Fruit fly (Drosophila melanogaster) whole organism, embryonic: ENCODE results near the gene CG6652.

Experiments
- Abd-B ChIP-seq: fragments of 200-800 bp; sonication (Bioruptor generic); optimal IDR thresholded peaks from 2 replicates; lab custom pipeline; 2018; ENCODE audit warnings: missing biosample characterization, mild to moderate bottlenecking, missing genetic modification characterization, moderate library complexity
- Bgb ChIP-seq: fragments of 200-800 bp; sonication (Bioruptor generic); IDR thresholded peaks from 2 replicates; pipeline ENCODE4 v1.3.6; 2022; ENCODE audit warnings: missing biosample characterization, missing genetic modification characterization; ENCODE audit not compliant: partially characterized antibody
- CG10274 ChIP-seq: fragments of 200-800 bp; sonication (Bioruptor generic); optimal IDR thresholded peaks from 3 replicates; lab custom pipeline; 2017; ENCODE audit warnings: missing biosample characterization, mild to moderate bottlenecking, missing genetic modification characterization
- CG11247 ChIP-seq: fragments of 200-800 bp; sonication (Bioruptor generic); IDR thresholded peaks from 2 replicates; pipeline ENCODE4 v1.3.6; 2022; ENCODE audit warnings: missing biosample characterization, missing genetic modification characterization
- CG11398 ChIP-seq: fragments of 200-800 bp; sonication (Bioruptor generic); optimal IDR thresholded peaks from 2 replicates; lab custom pipeline; 2016; ENCODE audit warnings: missing biosample characterization, missing genetic modification characterization
- CG12155 ChIP-seq: fragments of 200-800 bp; sonication (Bioruptor generic); optimal IDR thresholded peaks from 3 replicates; lab custom pipeline; 2016; ENCODE audit warnings: missing biosample characterization, missing genetic modification characterization
- CG13287 ChIP-seq: fragments of 200-800 bp; sonication (Bioruptor generic); IDR thresholded peaks from 2 replicates; pipeline ENCODE4 v1.3.6; 2022; ENCODE audit warnings: missing biosample characterization, missing genetic modification characterization; ENCODE audit not compliant: partially characterized antibody
- CG16779 ChIP-seq: fragments of 200-800 bp; sonication (Bioruptor generic); IDR thresholded peaks from 2 replicates; pipeline ENCODE4 v1.3.6; 2022; ENCODE audit warnings: missing biosample characterization, missing genetic modification characterization
- CG18476 ChIP-seq: fragments of 200-800 bp; sonication (Bioruptor generic); optimal IDR thresholded peaks from 2 replicates; lab custom pipeline; 2016; ENCODE audit warnings: missing biosample characterization, mild to moderate bottlenecking, missing genetic modification characterization
- CG2199 ChIP-seq: fragments of 200-800 bp; sonication (Bioruptor generic); IDR thresholded peaks from 3 replicates; pipeline ENCODE4 v1.3.6; 2022; ENCODE audit warnings: missing biosample characterization, missing genetic modification characterization
- CG2875 ChIP-seq: fragments of 200-800 bp; sonication (Bioruptor generic); optimal IDR thresholded peaks from 2 replicates; lab custom pipeline; 2017; ENCODE audit warnings: missing biosample characterization, mild to moderate bottlenecking, missing genetic modification characterization, missing genetic modification reagents
- CG3163 ChIP-seq: fragments of 200-800 bp; sonication (Bioruptor generic); optimal IDR thresholded peaks from 3 replicates; lab custom pipeline; 2016; ENCODE audit warnings: missing biosample characterization, missing genetic modification characterization
- CG4360 ChIP-seq: fragments of 200-800 bp; sonication (Bioruptor generic); IDR thresholded peaks from 2 replicates; pipeline ENCODE4 v1.3.6; 2022; ENCODE audit warnings: missing biosample characterization, missing genetic modification characterization
- CG4854 ChIP-seq: fragments of 200-800 bp; sonication (Bioruptor generic); optimal IDR thresholded peaks from 2 replicates; lab custom pipeline; 2016; ENCODE audit warnings: missing biosample characterization, missing genetic modification characterization, inconsistent platforms
- CG5180 ChIP-seq: fragments of 200-800 bp; sonication (Bioruptor generic); optimal IDR thresholded peaks from 3 replicates; lab custom pipeline; 2017; ENCODE audit warnings: missing biosample characterization, missing genetic modification characterization, mild to moderate bottlenecking, moderate library complexity, missing genetic modification reagents
- CG6654 ChIP-seq: fragments of 200-800 bp; sonication (Bioruptor generic); optimal IDR thresholded peaks from 2 replicates; lab custom pipeline; 2017; ENCODE audit warnings: missing biosample characterization, mild to moderate bottlenecking, missing genetic modification characterization
- CG6689 ChIP-seq: fragments of 200-800 bp; sonication (Bioruptor generic); IDR thresholded peaks from 2 replicates; pipeline ENCODE4 v1.3.6; 2022; ENCODE audit warnings: missing biosample characterization, missing genetic modification characterization
- CG6765 ChIP-seq: fragments of 200-800 bp; sonication (Bioruptor generic); optimal IDR thresholded peaks from 3 replicates; lab custom pipeline; 2017; ENCODE audit warnings: missing biosample characterization, mild to moderate bottlenecking, missing genetic modification characterization
- CG6813 ChIP-seq: fragments of 200-800 bp; sonication (Bioruptor generic); optimal IDR thresholded peaks from 2 replicates; lab custom pipeline; 2017; ENCODE audit warnings: missing biosample characterization, missing genetic modification characterization, mild to moderate bottlenecking, moderate library complexity, missing genetic modification reagents
- CG7372 ChIP-seq: fragments of 200-800 bp; sonication (Bioruptor generic); IDR thresholded peaks from 2 replicates; pipeline ENCODE4 v1.3.6; 2022; ENCODE audit warnings: missing biosample characterization, missing genetic modification characterization
- CG8924 ChIP-seq: fragments of 200-800 bp; optimal IDR thresholded peaks from 3 replicates; lab custom pipeline; 2019; ENCODE audit warnings: missing biosample characterization, mild to moderate bottlenecking, missing genetic modification characterization, moderate library complexity
- CTCF ChIP-seq: fragments of 200-800 bp; sonication (Bioruptor generic); optimal IDR thresholded peaks from 2 replicates; lab custom pipeline; 2017; ENCODE audit warnings: missing biosample characterization, mild to moderate bottlenecking, missing genetic modification characterization, moderate library complexity
- Dip3 ChIP-seq: fragments of 200-800 bp; sonication (Bioruptor generic); optimal IDR thresholded peaks from 3 replicates; lab custom pipeline; 2016; ENCODE audit warnings: missing biosample characterization, missing genetic modification characterization
- Eip74EF ChIP-seq, 2 experiments: fragments of 200-800 bp in 1 of 2; fragments of >200 bp in 1 of 2; sonication (Bioruptor generic) in 1 of 2; optimal IDR thresholded peaks; 2 replicates each; lab custom pipeline; 2017 to 2019; ENCODE audit warnings: missing biosample characterization in 2 of 2, missing genetic modification characterization in 2 of 2, mild to moderate bottlenecking in 1 of 2, moderate library complexity in 1 of 2
- Ets65A ChIP-seq: fragments of 200-800 bp; sonication (Bioruptor generic); peaks from one replicate; lab custom pipeline; 2016; ENCODE audit warnings: missing biosample characterization, missing genetic modification characterization
- GATAe ChIP-seq: fragments of 200-800 bp; sonication (Bioruptor generic); conservative IDR thresholded peaks from 2 replicates; pipeline ENCODE4 v1.3.6; 2022; ENCODE audit warnings: missing biosample characterization, missing genetic modification characterization
- Mrtf ChIP-seq: fragments of 200-800 bp; sonication (Bioruptor generic); IDR thresholded peaks from 3 replicates; pipeline ENCODE4 v1.3.6; 2022; ENCODE audit warnings: missing biosample characterization, missing genetic modification characterization
- NFAT ChIP-seq: fragments of 200-800 bp; sonication (Bioruptor generic); IDR thresholded peaks from 2 replicates; pipeline ENCODE4 v1.3.6; 2022; ENCODE audit warnings: missing biosample characterization, missing genetic modification characterization
- NK7.1 ChIP-seq: fragments of 200-800 bp; sonication (Bioruptor generic); optimal IDR thresholded peaks from 3 replicates; lab custom pipeline; 2016; ENCODE audit warnings: missing biosample characterization, missing genetic modification characterization
- Scr ChIP-seq: fragments of 200-800 bp; sonication (Bioruptor generic); IDR thresholded peaks from 2 replicates; pipeline ENCODE4 v1.3.6; 2022; ENCODE audit warnings: missing biosample characterization, missing genetic modification characterization; ENCODE audit not compliant: partially characterized antibody
- Side ChIP-seq: fragments of 200-800 bp; sonication (Bioruptor generic); optimal IDR thresholded peaks from 2 replicates; lab custom pipeline; 2016; ENCODE audit warnings: missing biosample characterization, missing genetic modification characterization
- aop ChIP-seq: fragments of 200-800 bp; sonication (Bioruptor generic); IDR thresholded peaks from 2 replicates; pipeline ENCODE4 v1.3.6; 2022; ENCODE audit warnings: missing biosample characterization, missing genetic modification characterization
- bab2 ChIP-seq: fragments of 200-800 bp; sonication (Bioruptor generic); optimal IDR thresholded peaks from 2 replicates; lab custom pipeline; 2016; ENCODE audit warnings: missing biosample characterization, missing genetic modification characterization
- bsh ChIP-seq, 2 experiments: fragments of 200-800 bp; sonication (Bioruptor generic); optimal IDR thresholded peaks; 2 replicates each; lab custom pipeline; 2017 to 2018; ENCODE audit warnings: mild to moderate bottlenecking in 2 of 2, missing biosample characterization in 2 of 2, missing genetic modification characterization in 2 of 2, moderate library complexity in 1 of 2
- chm ChIP-seq: fragments of 200-800 bp; sonication (Bioruptor generic); IDR thresholded peaks from 2 replicates; pipeline ENCODE4 v1.3.6; 2022; ENCODE audit warnings: missing biosample characterization, missing genetic modification characterization
- eyg ChIP-seq: fragments of 200-800 bp; sonication (Bioruptor generic); optimal IDR thresholded peaks from 3 replicates; lab custom pipeline; 2016; ENCODE audit warnings: missing biosample characterization, missing genetic modification characterization
- gfzf ChIP-seq: fragments of 200-800 bp; sonication (Bioruptor generic); optimal IDR thresholded peaks from 2 replicates; lab custom pipeline; 2016; ENCODE audit warnings: missing biosample characterization, mild to moderate bottlenecking, missing genetic modification characterization, moderate library complexity
- grau ChIP-seq: fragments of 200-800 bp; optimal IDR thresholded peaks from 3 replicates; lab custom pipeline; 2019; ENCODE audit warnings: missing biosample characterization, mild to moderate bottlenecking, missing genetic modification characterization, moderate library complexity
- lab ChIP-seq: fragments of 200-800 bp; sonication (Bioruptor generic); optimal IDR thresholded peaks from 3 replicates; lab custom pipeline; 2017; ENCODE audit warnings: missing biosample characterization, missing genetic modification characterization, mild to moderate bottlenecking, moderate library complexity, missing genetic modification reagents
- lilli ChIP-seq: fragments of 200-800 bp; sonication (Bioruptor generic); optimal IDR thresholded peaks from 3 replicates; lab custom pipeline; 2016; ENCODE audit warnings: missing biosample characterization, missing genetic modification characterization
- nerfin-1 ChIP-seq: fragments of 200-800 bp; sonication (Bioruptor generic); optimal IDR thresholded peaks from 3 replicates; lab custom pipeline; 2019; ENCODE audit warnings: missing biosample characterization, mild to moderate bottlenecking, missing genetic modification characterization, moderate library complexity
- pan ChIP-seq, 4 experiments: fragments of >200 bp in 3 of 4; fragments of 200-800 bp in 1 of 4; sonication (Bioruptor generic) in 1 of 4; optimal IDR thresholded peaks in 3 of 4; IDR thresholded peaks in 1 of 4; 2 replicates each; pipeline versions ENCODE4 v1.3.6 to Lab custom; 2017 to 2022; ENCODE audit warnings: missing biosample characterization in 2 of 4, missing genetic modification characterization in 2 of 4, mixed read lengths in 1 of 4
- ro ChIP-seq: fragments of 200-800 bp; sonication (Bioruptor generic); IDR thresholded peaks from 2 replicates; pipeline ENCODE4 v1.3.6; 2022; ENCODE audit warnings: missing biosample characterization, missing genetic modification characterization
- run ChIP-seq: fragments of 200-800 bp; sonication (Bioruptor generic); optimal IDR thresholded peaks from 3 replicates; lab custom pipeline; 2018; ENCODE audit warnings: missing biosample characterization, mild to moderate bottlenecking, missing genetic modification characterization
- shn ChIP-seq: fragments of 200-800 bp; sonication (Bioruptor generic); optimal IDR thresholded peaks from 3 replicates; lab custom pipeline; 2016; ENCODE audit warnings: missing biosample characterization, missing genetic modification characterization
- sob ChIP-seq: fragments of 200-800 bp; sonication (Bioruptor generic); IDR thresholded peaks from 2 replicates; pipeline ENCODE4 v1.3.6; 2022; ENCODE audit warnings: missing biosample characterization, missing genetic modification characterization
- unc-4 ChIP-seq: fragments of 200-800 bp; sonication (Bioruptor generic); IDR thresholded peaks from 2 replicates; pipeline ENCODE4 v1.3.6; 2022; ENCODE audit warnings: missing biosample characterization, missing genetic modification characterization; ENCODE audit not compliant: partially characterized antibody
- vfl ChIP-seq: fragments of 200-800 bp; sonication (Bioruptor generic); optimal IDR thresholded peaks from 2 replicates; lab custom pipeline; 2016; ENCODE audit warnings: missing biosample characterization, missing genetic modification characterization

The CG6652 gene

DNA sequence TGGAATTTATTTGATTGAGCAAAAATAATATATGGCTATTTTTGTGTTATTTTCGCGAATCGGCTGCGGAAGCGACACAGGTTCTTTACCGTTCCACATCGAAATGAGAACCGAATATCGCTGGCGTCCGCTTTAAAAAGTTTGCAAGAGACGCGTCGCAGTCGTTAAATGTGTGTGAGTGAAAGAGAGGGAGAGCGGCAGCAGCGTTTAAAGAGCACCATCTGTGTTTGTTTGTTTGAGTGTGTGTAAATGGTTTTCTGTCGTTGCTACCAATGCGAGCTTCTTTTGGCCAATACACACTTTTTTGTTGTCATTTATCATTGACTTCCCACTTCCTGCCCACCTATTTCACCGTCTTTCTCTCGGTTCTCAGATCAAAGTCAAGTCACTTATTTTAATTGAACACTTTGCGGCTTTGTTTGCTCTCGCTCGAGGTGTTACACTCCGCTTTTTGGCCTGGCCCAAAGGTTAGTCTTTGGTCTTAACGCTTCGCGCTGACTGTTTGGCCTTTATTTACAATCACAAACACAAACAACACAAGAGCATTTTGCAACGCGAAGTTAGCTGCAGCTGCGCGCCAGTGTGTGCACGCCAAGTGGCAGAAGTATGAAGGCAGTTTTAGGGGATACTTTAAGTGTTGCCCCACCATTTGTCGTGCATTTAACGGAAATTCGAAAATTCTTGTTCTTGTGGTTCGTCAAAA, 10.5 kb downstream of the CG6652 start, which contains the start of gene CG3764 (continued):
- TF ChIP-seq run (peak; percentile 66), Side (GFP tag; lab: Kevin White, UChicago) (peak; percentile 77), CG10274 (GFP tag; lab: Kevin White, UChicago) (peak; percentile 67), aop (GFP tag; lab: Robert Waterston, UW) (peak; percentile 55; the same call in 1 of the 2 replicates), vfl (GFP tag; lab: Kevin White, UChicago) (peak; percentile 40), Eip74EF (GFP tag; optimal IDR thresholded peaks at IDR 0.05; lab: Kevin White, UChicago) (peak in 1 of 2 experiments; percentile 96), CG13287 (peak; percentile 61), NK7.1 (peak; percentile 77), Bgb (GFP tag; lab: Robert Waterston, UW) (peak; percentile 68), sob (GFP tag; lab: Robert Waterston, UW) (peak; percentile 79), CG4854 (GFP tag; lab: Kevin White, UChicago) (peak; percentile 73), lab (GFP tag; lab: Kevin White, UChicago) (peak; percentile 91), grau (tag; lab: Kevin White, UChicago) (peak; percentile 63), pan (optimal IDR thresholded peaks at IDR 0.05; lab: Kevin White, UChicago) (no peak), pan (GFP tag; optimal IDR thresholded peaks at IDR 0.05 in 1 of 2, IDR thresholded peaks at IDR 0.05 in 1 of 2) (peak in 1 of 2 experiments; percentile 71), CG8924 (tag; lab: Kevin White, UChicago) (peak; percentile 78), eyg (GFP tag; lab: Kevin White, UChicago) (peak; percentile 80), Scr (peak; percentile 44; the same call in 1 of the 2 replicates), gfzf (GFP tag; lab: Kevin White, UChicago) (peak; percentile 72), GATAe (GFP tag; lab: Robert Waterston, UW) (no peak), Ets65A (GFP tag; lab: Kevin White, UChicago) (peak; percentile 92), lilli (GFP tag; lab: Kevin White, UChicago) (peak; percentile 42), CG4360 (GFP tag; lab: Robert Waterston, UW) (peak; percentile 46), ro (no peak), bab2 (GFP tag; lab: Kevin White, UChicago) (peak; percentile 66), CTCF (GFP tag; lab: Kevin White, UChicago) (peak; percentile 64), unc-4 (GFP tag; lab: Robert Waterston, UW) (peak; percentile 35), CG11247 (GFP tag; lab: Robert Waterston, UW) (0 out of 2 replicates have a peak, but pooled peaks have one; percentile 49), CG3163 (GFP tag; lab: Kevin White, UChicago) (peak; percentile 98), NFAT (GFP tag; lab: Robert Waterston, UW) (0 out of 2 replicates have a peak, but pooled peaks have one; percentile 6), Mrtf (GFP tag; lab: Robert Waterston, UW) (peak; percentile 50; the same call in 1 of the 3 replicates), CG7372 (GFP tag; lab: Robert Waterston, UW) (peak; percentile 31; the same call in 1 of the 2 replicates), Abd-B (GFP tag; lab: Kevin White, UChicago) (peak; percentile 62), CG6689 (GFP tag; lab: Robert Waterston, UW) (peak; percentile 54; the same call in 1 of the 2 replicates), CG6765 (GFP tag; lab: Kevin White, UChicago) (peak; percentile 89), CG2875 (peak; percentile 87), CG18476 (GFP tag; lab: Kevin White, UChicago) (peak; percentile 37), CG11398 (GFP tag; lab: Kevin White, UChicago) (peak; percentile 78), CG2199 (GFP tag; lab: Robert Waterston, UW) (no peak), Dip3 (GFP tag; lab: Kevin White, UChicago) (peak; percentile 62), CG6813 (peak; percentile 85), CG12155 (GFP tag; lab: Kevin White, UChicago) (no peak), CG5180 (GFP tag; lab: Kevin White, UChicago) (peak; percentile 73), CG6654 (GFP tag; lab: Kevin White, UChicago) (peak; percentile 28), shn (GFP tag; lab: Kevin White, UChicago) (peak; percentile 60), CG16779 (GFP tag; lab: Robert Waterston, UW) (no peak), bsh (GFP tag; optimal IDR thresholded peaks at IDR 0.05; lab: Kevin White, UChicago) (peak; percentile 24 to 69), nerfin-1 (tag; lab: Kevin White, UChicago) (peak; percentile 80), chm (GFP tag; lab: Robert Waterston, UW) (peak; percentile 88)
